Worm (Caenorhabditis elegans) whole organism, L3 larva: Measurements from ENCODE around the gene T12G3.2.
A peak's percentile ranks its signal among the peaks of the same experiment; 100 is the strongest.

ENCODE experiments used
- aly-2 ChIP-seq: fragments of 150-350 bp; optimal IDR thresholded peaks from 2 replicates; lab custom pipeline; 2014; ENCODE audit warnings: missing biosample characterization, missing genetic modification characterization
- ama-1 ChIP-seq: fragments of 150-350 bp; optimal IDR thresholded peaks from 2 replicates; lab custom pipeline; 2018
- ceh-16 ChIP-seq: sonication (generic microtip); optimal IDR thresholded peaks from 2 replicates; lab custom pipeline; 2017; ENCODE audit warnings: missing biosample characterization, missing genetic modification characterization
- ceh-28 ChIP-seq: fragments of 150-350 bp; optimal IDR thresholded peaks from 2 replicates; lab custom pipeline; 2014; ENCODE audit warnings: missing biosample characterization, missing genetic modification reagents, missing genetic modification characterization
- ceh-82 ChIP-seq: fragments of 150-350 bp; optimal IDR thresholded peaks from 2 replicates; lab custom pipeline; 2014; ENCODE audit warnings: missing biosample characterization, missing genetic modification characterization
- ceh-9 ChIP-seq: sonication (generic microtip); optimal IDR thresholded peaks from 2 replicates; lab custom pipeline; 2018; ENCODE audit warnings: missing biosample characterization, missing genetic modification characterization
- daf-12 ChIP-seq: fragments of 150-350 bp; optimal IDR thresholded peaks from 2 replicates; lab custom pipeline; 2014; ENCODE audit warnings: missing biosample characterization, missing genetic modification reagents, missing genetic modification characterization
- egl-27 ChIP-seq: sonication (generic microtip); optimal IDR thresholded peaks from 4 replicates; lab custom pipeline; 2017; ENCODE audit warnings: missing biosample characterization, missing genetic modification reagents, missing genetic modification characterization
- egl-5 ChIP-seq: fragments of 150-350 bp; optimal IDR thresholded peaks from 2 replicates; lab custom pipeline; 2017; ENCODE audit warnings: missing biosample characterization, missing genetic modification reagents, missing genetic modification characterization, inconsistent platforms
- elt-1 ChIP-seq: fragments of 150-350 bp; optimal IDR thresholded peaks from 2 replicates; lab custom pipeline; 2014; ENCODE audit warnings: missing biosample characterization, missing genetic modification characterization
- elt-2 ChIP-seq: sonication (generic microtip); optimal IDR thresholded peaks from 2 replicates; lab custom pipeline; 2016; ENCODE audit warnings: missing genetic modification reagents, mild to moderate bottlenecking, missing genetic modification characterization, missing compliant biosample characterization
- elt-3 ChIP-seq, 3 experiments: fragments of 150-350 bp in 1 of 3; sonication (generic microtip) in 2 of 3; optimal IDR thresholded peaks; 2 replicates in 2 of 3; 4 replicates in 1 of 3; lab custom pipeline; 2014 to 2017; ENCODE audit warnings: missing biosample characterization in 3 of 3, missing genetic modification characterization in 3 of 3
- eor-1 ChIP-seq, 2 experiments: fragments of 150-350 bp; optimal IDR thresholded peaks; 2 replicates each; lab custom pipeline; 2014 to 2018; ENCODE audit warnings: missing biosample characterization in 2 of 2, missing genetic modification characterization in 2 of 2
- fkh-2 ChIP-seq: fragments of 150-350 bp; optimal IDR thresholded peaks from 2 replicates; lab custom pipeline; 2014; ENCODE audit warnings: missing biosample characterization, missing genetic modification reagents, missing genetic modification characterization
- fos-1 ChIP-seq: fragments of 150-350 bp; optimal IDR thresholded peaks from 2 replicates; lab custom pipeline; 2014; ENCODE audit warnings: missing biosample characterization, missing genetic modification characterization
- hmg-11 ChIP-seq: sonication (generic microtip); optimal IDR thresholded peaks from 2 replicates; lab custom pipeline; 2016; ENCODE audit warnings: missing genetic modification characterization, missing compliant biosample characterization
- jun-1 ChIP-seq: fragments of 150-350 bp; optimal IDR thresholded peaks from 2 replicates; lab custom pipeline; 2014; ENCODE audit warnings: missing biosample characterization, missing genetic modification reagents, missing genetic modification characterization
- lin-15B ChIP-seq: fragments of 150-350 bp; optimal IDR thresholded peaks from 2 replicates; lab custom pipeline; 2014; ENCODE audit warnings: missing biosample characterization, missing genetic modification characterization
- lin-39 ChIP-seq: fragments of 150-350 bp; optimal IDR thresholded peaks from 2 replicates; lab custom pipeline; 2018; ENCODE audit warnings: missing biosample characterization, missing genetic modification reagents, missing genetic modification characterization
- lsy-12 ChIP-seq: sonication (generic microtip); optimal IDR thresholded peaks from 2 replicates; lab custom pipeline; 2016; ENCODE audit warnings: mild to moderate bottlenecking, missing genetic modification characterization, missing compliant biosample characterization
- mdl-1 ChIP-seq: fragments of 150-350 bp; optimal IDR thresholded peaks from 2 replicates; lab custom pipeline; 2014; ENCODE audit warnings: missing biosample characterization, missing genetic modification characterization
- nfya-1 ChIP-seq: sonication (generic microtip); optimal IDR thresholded peaks from 2 replicates; lab custom pipeline; 2017; ENCODE audit warnings: missing genetic modification characterization, mild to moderate bottlenecking, missing compliant biosample characterization, antibody characterized with exemption, moderate library complexity; ENCODE audit not compliant: insufficient read depth
- nhr-11 ChIP-seq: fragments of 150-350 bp; optimal IDR thresholded peaks from 2 replicates; lab custom pipeline; 2014; ENCODE audit warnings: missing biosample characterization, missing genetic modification characterization
- nhr-12 ChIP-seq: fragments of 150-350 bp; optimal IDR thresholded peaks from 2 replicates; lab custom pipeline; 2014; ENCODE audit warnings: missing biosample characterization, missing genetic modification characterization
- nhr-23 ChIP-seq: fragments of 150-350 bp; optimal IDR thresholded peaks from 2 replicates; lab custom pipeline; 2014; ENCODE audit warnings: missing biosample characterization, missing genetic modification reagents, missing genetic modification characterization
- nhr-25 ChIP-seq: sonication (generic microtip); optimal IDR thresholded peaks from 2 replicates; lab custom pipeline; 2017; ENCODE audit warnings: missing biosample characterization, missing genetic modification characterization
- nhr-28 ChIP-seq: fragments of 150-350 bp; optimal IDR thresholded peaks from 2 replicates; lab custom pipeline; 2014; ENCODE audit warnings: missing biosample characterization, missing genetic modification characterization
- nhr-43 ChIP-seq: sonication (generic microtip); optimal IDR thresholded peaks from 2 replicates; lab custom pipeline; 2016; ENCODE audit warnings: mild to moderate bottlenecking, missing genetic modification characterization, missing compliant biosample characterization; ENCODE audit not compliant: poor library complexity, severe bottlenecking
- nhr-67 ChIP-seq: fragments of 150-350 bp; optimal IDR thresholded peaks from 2 replicates; lab custom pipeline; 2014; ENCODE audit warnings: missing biosample characterization, missing genetic modification characterization
- nhr-76 ChIP-seq: fragments of 150-350 bp; sonication (generic microtip); optimal IDR thresholded peaks from 5 replicates; lab custom pipeline; 2014; ENCODE audit warnings: missing biosample characterization, missing genetic modification characterization
- nhr-77 ChIP-seq: fragments of 150-350 bp; optimal IDR thresholded peaks from 2 replicates; lab custom pipeline; 2014; ENCODE audit warnings: missing biosample characterization, missing genetic modification characterization
- pha-4 ChIP-seq: fragments of 150-350 bp; optimal IDR thresholded peaks from 2 replicates; lab custom pipeline; 2014; ENCODE audit warnings: missing biosample characterization, missing genetic modification reagents, missing genetic modification characterization
- pqm-1 ChIP-seq: fragments of 150-350 bp; optimal IDR thresholded peaks from 2 replicates; lab custom pipeline; 2017; ENCODE audit warnings: missing biosample characterization, missing genetic modification characterization, inconsistent platforms
- sea-2 ChIP-seq: fragments of 150-350 bp; sonication (generic microtip); optimal IDR thresholded peaks from 4 replicates; lab custom pipeline; 2014; ENCODE audit warnings: missing biosample characterization, missing genetic modification reagents, missing genetic modification characterization
- skn-1 ChIP-seq: fragments of 150-350 bp; optimal IDR thresholded peaks from 2 replicates; lab custom pipeline; 2014; ENCODE audit warnings: missing biosample characterization, missing genetic modification characterization
- snpc-4 ChIP-seq: fragments of 150-350 bp; optimal IDR thresholded peaks from 2 replicates; lab custom pipeline; 2014; ENCODE audit warnings: missing biosample characterization, missing genetic modification characterization
- unc-39 ChIP-seq: sonication (generic microtip); optimal IDR thresholded peaks from 4 replicates; lab custom pipeline; 2017; ENCODE audit warnings: missing biosample characterization, missing genetic modification characterization
- unc-62 ChIP-seq: fragments of 150-350 bp; sonication (generic microtip); optimal IDR thresholded peaks from 4 replicates; lab custom pipeline; 2014; ENCODE audit warnings: missing biosample characterization, missing genetic modification reagents, missing genetic modification characterization
- zag-1 ChIP-seq: fragments of 150-350 bp; optimal IDR thresholded peaks from 2 replicates; lab custom pipeline; 2014; ENCODE audit warnings: missing biosample characterization, missing genetic modification characterization

Gene T12G3.2

ce11 chrIV:12031003-12031402 lies 15.8 kb downstream of the T12G3.2 start, which contains the start of the genes T12G3.6 and mrpl-51:
Gene T12G3.6 (minus strand): TSS chrIV:12031271.
Gene mrpl-51 (plus strand): TSS chrIV:12031324.
- TF ChIP-seq ceh-16 (tag; lab: Kevin White, UChicago) = no peak
- no peak for TF ChIP-seq lsy-12 (tag; lab: Kevin White, UChicago)
- TF ChIP-seq nfya-1 (tag; lab: Kevin White, UChicago) = no peak
- no peak for TF ChIP-seq ama-1
- TF ChIP-seq nhr-11 = no peak

ce11 chrIV:12029722-12030182 lies 17.0 kb downstream of the T12G3.2 start, which contains the start of gene T12G3.11:
Gene T12G3.11 (minus strand): TSS chrIV:12029772.
- TF ChIP-seq unc-62 (no peak), nhr-25 (tag; lab: Kevin White, UChicago) (peak; percentile 8), ama-1 (no peak), hmg-11 (tag; lab: Kevin White, UChicago) (peak; percentile 40), fkh-2 (tag; lab: Kevin White, UChicago) (no peak), snpc-4 (tag; lab: Kevin White, UChicago) (peak; percentile 26), nhr-12 (tag; lab: Kevin White, UChicago) (no peak), unc-39 (no peak), nhr-77 (tag; lab: Kevin White, UChicago) (no peak), nhr-76 (tag; lab: Kevin White, UChicago) (no peak), nfya-1 (tag; lab: Kevin White, UChicago) (peak; percentile 50), ceh-9 (tag; lab: Kevin White, UChicago) (no peak), skn-1 (tag; lab: Kevin White, UChicago) (no peak), ceh-28 (tag; lab: Kevin White, UChicago) (no peak), nhr-23 (tag; lab: Kevin White, UChicago) (peak; percentile 14), ceh-82 (no peak), sea-2 (GFP tag; lab: Kevin White, UChicago) (no peak), pha-4 (tag; lab: Kevin White, UChicago) (peak; percentile 46), egl-5 (tag; lab: Kevin White, UChicago) (peak; percentile 29), egl-27 (tag; lab: Kevin White, UChicago) (no peak), nhr-28 (no peak), fos-1 (no peak), jun-1 (tag; lab: Kevin White, UChicago) (no peak), lin-15B (tag; lab: Kevin White, UChicago) (peak; percentile 67)

- TF ChIP-seq elt-1 (tag; lab: Kevin White, UChicago) = no peak
- no peak for TF ChIP-seq hmg-11 (tag; lab: Kevin White, UChicago)
- no peak for TF ChIP-seq daf-12 (tag; lab: Kevin White, UChicago)
- no peak for TF ChIP-seq aly-2
- no peak for TF ChIP-seq ceh-9 (tag; lab: Kevin White, UChicago)
- no peak for TF ChIP-seq ceh-82
- no peak for TF ChIP-seq elt-2 (tag; lab: Kevin White, UChicago)
- TF ChIP-seq nfya-1 (tag; lab: Kevin White, UChicago) = no peak
- no peak for TF ChIP-seq nhr-67 (tag; lab: Kevin White, UChicago)
- no peak for TF ChIP-seq pqm-1 (tag; lab: Kevin White, UChicago)
- no peak for TF ChIP-seq elt-3 (tag; optimal IDR thresholded peaks at IDR 0.05; lab: Kevin White, UChicago)
- no peak for TF ChIP-seq jun-1 (tag; lab: Kevin White, UChicago)
These were observed 17.7 kb downstream of the T12G3.2 start, which contains the start of gene tgn-38 for ce11 chrIV:12029074-12029473. Gene tgn-38 (minus strand): TSS chrIV:12029174.

- TF ChIP-seq ceh-16 (tag; lab: Kevin White, UChicago) (no peak), lin-39 (tag; lab: Kevin White, UChicago) (no peak), nhr-77 (tag; lab: Kevin White, UChicago) (no peak), nhr-43 (tag; lab: Kevin White, UChicago) (peak; percentile 73), fkh-2 (tag; lab: Kevin White, UChicago) (no peak), nhr-11 (no peak), pha-4 (tag; lab: Kevin White, UChicago) (no peak), mdl-1 (tag; lab: Kevin White, UChicago) (no peak), eor-1 (tag; optimal IDR thresholded peaks at IDR 0.05; lab: Kevin White, UChicago) (no peak), egl-27 (tag; lab: Kevin White, UChicago) (no peak), nfya-1 (tag; lab: Kevin White, UChicago) (no peak), egl-5 (tag; lab: Kevin White, UChicago) (no peak), lin-15B (tag; lab: Kevin White, UChicago) (no peak), zag-1 (tag; lab: Kevin White, UChicago) (no peak), elt-1 (tag; lab: Kevin White, UChicago) (peak; percentile 89), jun-1 (tag; lab: Kevin White, UChicago) (no peak), ceh-82 (no peak), nhr-76 (tag; lab: Kevin White, UChicago) (no peak), lsy-12 (tag; lab: Kevin White, UChicago) (no peak), nhr-25 (tag; lab: Kevin White, UChicago) (peak; percentile 92)
These were observed 25.4 kb downstream of the T12G3.2 start for ce11 chrIV:12021360-12021759.
